Worm (Caenorhabditis elegans) whole organism, young adult: ENCODE data around the gene T04F8.2.

Experiments
- B0336.3 ChIP-seq: fragments of 200-800 bp; sonication (Bioruptor generic); IDR thresholded peaks from 2 replicates; pipeline ENCODE4 v1.3.6; 2022; ENCODE audit warnings: missing genetic modification characterization, missing compliant biosample characterization
- F37B4.10 ChIP-seq: fragments of 200-800 bp; sonication (Bioruptor generic); IDR thresholded peaks from 2 replicates; pipeline ENCODE4 v1.3.6; 2022; ENCODE audit warnings: missing genetic modification characterization, missing compliant biosample characterization
- F57C9.4 ChIP-seq: sonication (generic microtip); optimal IDR thresholded peaks from 2 replicates; lab custom pipeline; 2017; ENCODE audit warnings: mild to moderate bottlenecking, missing genetic modification characterization, missing compliant biosample characterization
- K12H6.12 ChIP-seq: fragments of 200-800 bp; sonication (Bioruptor generic); optimal IDR thresholded peaks from 2 replicates; lab custom pipeline; 2018; ENCODE audit warnings: mild to moderate bottlenecking, missing genetic modification characterization, missing compliant biosample characterization
- T07F8.4 ChIP-seq: sonication (generic microtip); optimal IDR thresholded peaks from 2 replicates; lab custom pipeline; 2016; ENCODE audit warnings: mild to moderate bottlenecking, missing genetic modification characterization, moderate library complexity, missing compliant biosample characterization
- Y53F4B.3 ChIP-seq: fragments of 200-800 bp; sonication (Bioruptor generic); IDR thresholded peaks from 2 replicates; pipeline ENCODE4 v1.3.6; 2022; ENCODE audit warnings: missing genetic modification reagents, missing genetic modification characterization, missing compliant biosample characterization
- Y67H2A.10 ChIP-seq: fragments of 200-800 bp; sonication (Bioruptor generic); conservative IDR thresholded peaks from 2 replicates; pipeline ENCODE4 v1.3.6; 2022; ENCODE audit warnings: missing genetic modification reagents, missing genetic modification characterization, missing compliant biosample characterization
- akir-1 ChIP-seq: fragments of 200-800 bp; sonication (Bioruptor generic); optimal IDR thresholded peaks from 2 replicates; lab custom pipeline; 2018; ENCODE audit warnings: mild to moderate bottlenecking, missing genetic modification characterization, moderate library complexity, missing compliant biosample characterization
- aptf-3 ChIP-seq: fragments of 200-800 bp; sonication (Bioruptor generic); IDR thresholded peaks from 2 replicates; pipeline ENCODE4 v1.3.6; 2022; ENCODE audit warnings: missing genetic modification characterization, missing compliant biosample characterization
- atf-7 ChIP-seq: sonication (generic microtip); optimal IDR thresholded peaks from 2 replicates; lab custom pipeline; 2017; ENCODE audit warnings: mild to moderate bottlenecking, missing genetic modification characterization, missing compliant biosample characterization
- athp-1 ChIP-seq: sonication (generic microtip); optimal IDR thresholded peaks from 2 replicates; lab custom pipeline; 2017; ENCODE audit warnings: mild to moderate bottlenecking, missing genetic modification characterization, missing compliant biosample characterization
- attf-5 ChIP-seq: fragments of 200-800 bp; sonication (Bioruptor generic); optimal IDR thresholded peaks from 2 replicates; lab custom pipeline; 2018; ENCODE audit warnings: mild to moderate bottlenecking, missing genetic modification characterization, missing compliant biosample characterization
- attf-6 ChIP-seq: fragments of 200-800 bp; sonication (Bioruptor generic); IDR thresholded peaks from 2 replicates; pipeline ENCODE4 v1.3.6; 2022; ENCODE audit warnings: missing genetic modification reagents, missing genetic modification characterization, missing compliant biosample characterization
- bed-1 ChIP-seq: fragments of 200-800 bp; sonication (Bioruptor generic); IDR thresholded peaks from 2 replicates; pipeline ENCODE4 v1.3.6; 2022; ENCODE audit warnings: missing genetic modification reagents, missing genetic modification characterization, missing compliant biosample characterization
- cebp-1 ChIP-seq, 2 experiments: fragments of 200-800 bp in 1 of 2; sonication (Bioruptor generic) in 1 of 2; sonication (generic microtip) in 1 of 2; IDR thresholded peaks in 1 of 2; optimal IDR thresholded peaks in 1 of 2; 2 replicates each; pipeline versions ENCODE4 v1.3.6 to Lab custom; 2017 to 2022; ENCODE audit warnings: missing compliant biosample characterization in 2 of 2, missing genetic modification characterization in 2 of 2, mild to moderate bottlenecking in 1 of 2, missing genetic modification reagents in 1 of 2, moderate library complexity in 1 of 2
- ceh-40 ChIP-seq: fragments of 200-800 bp; sonication (Bioruptor generic); IDR thresholded peaks from 2 replicates; pipeline ENCODE4 v1.3.6; 2022; ENCODE audit warnings: missing genetic modification characterization, missing compliant biosample characterization
- ceh-58 ChIP-seq: fragments of 200-800 bp; sonication (Bioruptor generic); IDR thresholded peaks from 2 replicates; pipeline ENCODE4 v1.3.6; 2022; ENCODE audit warnings: missing genetic modification characterization, missing compliant biosample characterization
- ceh-91 ChIP-seq: fragments of 200-800 bp; sonication (Bioruptor generic); IDR thresholded peaks from 2 replicates; pipeline ENCODE4 v1.3.6; 2022; ENCODE audit warnings: missing genetic modification reagents, missing genetic modification characterization, missing compliant biosample characterization
- dpff-1 ChIP-seq: sonication (generic microtip); optimal IDR thresholded peaks from 2 replicates; lab custom pipeline; 2017; ENCODE audit warnings: mild to moderate bottlenecking, missing genetic modification characterization, missing compliant biosample characterization
- egl-44 ChIP-seq: fragments of 200-800 bp; sonication (Bioruptor generic); IDR thresholded peaks from 2 replicates; pipeline ENCODE4 v1.3.6; 2022; ENCODE audit warnings: missing genetic modification reagents, missing genetic modification characterization, missing compliant biosample characterization
- ekl-4 ChIP-seq: fragments of 200-800 bp; sonication (Bioruptor generic); IDR thresholded peaks from 2 replicates; pipeline ENCODE4 v1.3.6; 2022; ENCODE audit warnings: missing genetic modification reagents, missing genetic modification characterization, missing compliant biosample characterization
- him-1 ChIP-seq: sonication (generic microtip); optimal IDR thresholded peaks from 2 replicates; lab custom pipeline; 2016; ENCODE audit warnings: missing genotype, missing genetic modification reagents, missing genetic modification characterization, missing compliant biosample characterization
- lag-1 ChIP-seq: fragments of 200-800 bp; sonication (Bioruptor generic); IDR thresholded peaks from 2 replicates; pipeline ENCODE4 v1.3.6; 2022; ENCODE audit warnings: missing genetic modification reagents, missing genetic modification characterization, missing compliant biosample characterization
- lin-35 ChIP-seq, 3 experiments: fragments of 150-350 bp in 2 of 3; sonication (generic microtip) in 1 of 3; optimal IDR thresholded peaks; 2 replicates each; lab custom pipeline; 2014 to 2018; ENCODE audit warnings: missing biosample characterization in 3 of 3, missing genetic modification characterization in 3 of 3, missing genetic modification reagents in 3 of 3
- lin-40 ChIP-seq: sonication (generic microtip); optimal IDR thresholded peaks from 2 replicates; lab custom pipeline; 2016; ENCODE audit warnings: missing genetic modification characterization, mild to moderate bottlenecking, missing compliant biosample characterization, missing genotype, missing genetic modification reagents
- lsl-1 ChIP-seq: fragments of 200-800 bp; sonication (Bioruptor generic); optimal IDR thresholded peaks from 2 replicates; lab custom pipeline; 2018; ENCODE audit warnings: mild to moderate bottlenecking, missing genetic modification characterization, moderate library complexity, missing compliant biosample characterization
- lsy-27 ChIP-seq: sonication (generic microtip); optimal IDR thresholded peaks from 2 replicates; lab custom pipeline; 2017; ENCODE audit warnings: missing genetic modification characterization, mild to moderate bottlenecking, missing compliant biosample characterization, antibody characterized with exemption, missing genotype, borderline replicate concordance; ENCODE audit not compliant: insufficient read depth
- madf-3 ChIP-seq: fragments of 200-800 bp; sonication (Bioruptor generic); IDR thresholded peaks from 2 replicates; pipeline ENCODE4 v1.3.6; 2022; ENCODE audit warnings: missing genetic modification reagents, missing genetic modification characterization, missing compliant biosample characterization
- madf-8 ChIP-seq: fragments of 200-800 bp; sonication (Bioruptor generic); conservative IDR thresholded peaks from 2 replicates; pipeline ENCODE4 v1.3.6; 2022; ENCODE audit warnings: missing genetic modification reagents, missing genetic modification characterization, missing compliant biosample characterization
- mel-28 ChIP-seq: sonication (generic microtip); optimal IDR thresholded peaks from 2 replicates; lab custom pipeline; 2016; ENCODE audit warnings: borderline replicate concordance, mild to moderate bottlenecking, missing genetic modification characterization, missing compliant biosample characterization
- mxl-1 ChIP-seq: sonication (generic microtip); optimal IDR thresholded peaks from 2 replicates; lab custom pipeline; 2016; ENCODE audit warnings: missing genetic modification characterization, missing compliant biosample characterization
- nfya-2 ChIP-seq: fragments of 200-800 bp; sonication (Bioruptor generic); IDR thresholded peaks from 2 replicates; pipeline ENCODE4 v1.3.6; 2022; ENCODE audit warnings: missing genetic modification reagents, missing genetic modification characterization, missing compliant biosample characterization
- nfyb-1 ChIP-seq: fragments of 200-800 bp; sonication (Bioruptor generic); IDR thresholded peaks from 2 replicates; pipeline ENCODE4 v1.3.6; 2022; ENCODE audit warnings: missing genetic modification reagents, missing genetic modification characterization, missing compliant biosample characterization
- nhr-27 ChIP-seq: fragments of 200-800 bp; sonication (Bioruptor generic); optimal IDR thresholded peaks from 2 replicates; lab custom pipeline; 2018; ENCODE audit warnings: mild to moderate bottlenecking, missing genetic modification characterization, moderate library complexity, missing compliant biosample characterization
- nhr-90 ChIP-seq: sonication (generic microtip); optimal IDR thresholded peaks from 2 replicates; lab custom pipeline; 2016; ENCODE audit warnings: missing genotype, mild to moderate bottlenecking, missing genetic modification characterization, missing compliant biosample characterization
- pbrm-1 ChIP-seq: fragments of 200-800 bp; sonication (Bioruptor generic); IDR thresholded peaks from 2 replicates; pipeline ENCODE4 v1.3.6; 2022; ENCODE audit warnings: missing genetic modification reagents, missing genetic modification characterization, missing compliant biosample characterization
- rcor-1 ChIP-seq: fragments of 200-800 bp; sonication (Bioruptor generic); IDR thresholded peaks from 2 replicates; pipeline ENCODE4 v1.3.6; 2022; ENCODE audit warnings: missing genetic modification reagents, missing genetic modification characterization, missing compliant biosample characterization
- rec-8 ChIP-seq, 2 experiments: sonication (generic microtip); optimal IDR thresholded peaks; 2 replicates each; lab custom pipeline; 2016; ENCODE audit warnings: mild to moderate bottlenecking in 2 of 2, missing genetic modification characterization in 2 of 2, missing genetic modification reagents in 2 of 2, missing genotype in 2 of 2, missing biosample characterization in 1 of 2, missing compliant biosample characterization in 1 of 2, moderate library complexity in 1 of 2
- sdz-38 ChIP-seq: sonication (generic microtip); optimal IDR thresholded peaks from 2 replicates; lab custom pipeline; 2016; ENCODE audit warnings: missing genotype, missing genetic modification characterization, missing compliant biosample characterization
- sea-2 ChIP-seq: fragments of 200-800 bp; sonication (Bioruptor generic); IDR thresholded peaks from 2 replicates; pipeline ENCODE4 v1.3.6; 2022; ENCODE audit warnings: missing genetic modification characterization, missing compliant biosample characterization
- snpc-4 ChIP-seq, 5 experiments: fragments of 150-350 bp in 1 of 5; sonication (generic microtip) in 4 of 5; optimal IDR thresholded peaks; 2 replicates each; lab custom pipeline; 2014 to 2018; ENCODE audit warnings: missing genetic modification characterization in 5 of 5, missing biosample characterization in 3 of 5, antibody characterized with exemption in 2 of 5, mild to moderate bottlenecking in 2 of 5, missing compliant biosample characterization in 2 of 5, missing genotype in 2 of 5, moderate library complexity in 2 of 5, missing genetic modification reagents in 1 of 5
- tlf-1 ChIP-seq: fragments of 200-800 bp; sonication (Bioruptor generic); optimal IDR thresholded peaks from 2 replicates; lab custom pipeline; 2018; ENCODE audit warnings: mild to moderate bottlenecking, missing genetic modification characterization, missing compliant biosample characterization
- unc-62 ChIP-seq: fragments of 150-350 bp; optimal IDR thresholded peaks from 2 replicates; lab custom pipeline; 2014; ENCODE audit warnings: missing biosample characterization, missing genetic modification reagents, missing genetic modification characterization
- zfh-2 ChIP-seq: fragments of 200-800 bp; sonication (Bioruptor generic); conservative IDR thresholded peaks from 2 replicates; pipeline ENCODE4 v1.3.6; 2022; ENCODE audit warnings: missing genetic modification reagents, missing genetic modification characterization, missing compliant biosample characterization
- zim-3 ChIP-seq: sonication (generic microtip); optimal IDR thresholded peaks from 2 replicates; lab custom pipeline; 2017; ENCODE audit warnings: mild to moderate bottlenecking, missing genetic modification characterization, moderate library complexity, missing compliant biosample characterization
- ztf-26 ChIP-seq: sonication (generic microtip); optimal IDR thresholded peaks from 2 replicates; lab custom pipeline; 2017; ENCODE audit warnings: missing genetic modification characterization, missing compliant biosample characterization

The T04F8.2 gene

ce11 chrX:11605766-11606490 is 50.4 kb downstream of the T04F8.2 start (continued):
- TF ChIP-seq lin-35 (GFP tag; optimal IDR thresholded peaks at IDR 0.05; lab: Kevin White, UChicago) (peak in 2 of 3 experiments; percentile 62 to 75), ekl-4 (peak; percentile 82), nfya-2 (no peak), akir-1 (GFP tag; lab: Kevin White, UChicago) (no peak), ceh-91 (GFP tag; lab: Robert Waterston, UW) (no peak), dpff-1 (peak; percentile 98), lsl-1 (GFP tag; lab: Kevin White, UChicago) (peak; percentile 17), atf-7 (tag; lab: Kevin White, UChicago) (peak; percentile 98), pbrm-1 (GFP tag; lab: Robert Waterston, UW) (peak; percentile 95), rcor-1 (no peak), ceh-40 (GFP tag; lab: Robert Waterston, UW) (no peak), snpc-4 (GFP tag; optimal IDR thresholded peaks at IDR 0.05; lab: Kevin White, UChicago) (peak; percentile 62), snpc-4 (tag; optimal IDR thresholded peaks at IDR 0.05; lab: Kevin White, UChicago) (peak in 2 of 4 experiments; percentile 81 to 82), bed-1 (GFP tag; lab: Robert Waterston, UW) (no peak), tlf-1 (peak; percentile 95), lin-40 (peak; percentile 98), lsy-27 (no peak), zim-3 (no peak), madf-8 (GFP tag; lab: Robert Waterston, UW) (no peak), attf-5 (GFP tag; lab: Kevin White, UChicago) (peak; percentile 96), nhr-27 (tag; lab: Kevin White, UChicago) (no peak), attf-6 (no peak), zfh-2 (GFP tag; lab: Robert Waterston, UW) (peak; percentile 81), cebp-1 (GFP tag; IDR thresholded peaks at IDR 0.05; lab: Robert Waterston, UW) (peak; percentile 100), cebp-1 (tag; optimal IDR thresholded peaks at IDR 0.05; lab: Kevin White, UChicago) (peak; percentile 100), F37B4.10 (GFP tag; lab: Robert Waterston, UW) (0 out of 2 replicates have a peak, but pooled peaks have one; percentile 35), mxl-1 (peak; percentile 33), rec-8 (tag; optimal IDR thresholded peaks at IDR 0.05; lab: Kevin White, UChicago) (no peak), Y67H2A.10 (GFP tag; lab: Robert Waterston, UW) (peak; percentile 78; the same call in 1 of the 2 replicates), nhr-90 (tag; lab: Kevin White, UChicago) (peak; percentile 97), mel-28 (tag; lab: Kevin White, UChicago) (peak; percentile 72), K12H6.12 (tag; lab: Kevin White, UChicago) (peak; percentile 99), egl-44 (GFP tag; lab: Robert Waterston, UW) (no peak), nfyb-1 (peak; percentile 96), Y53F4B.3 (GFP tag; lab: Robert Waterston, UW) (no peak), F57C9.4 (tag; lab: Kevin White, UChicago) (peak; percentile 77), ceh-58 (GFP tag; lab: Robert Waterston, UW) (no peak), athp-1 (tag; lab: Kevin White, UChicago) (peak; percentile 88), ztf-26 (tag; lab: Kevin White, UChicago) (peak; percentile 99), unc-62 (GFP tag; lab: Kevin White, UChicago) (no peak), sdz-38 (tag; lab: Kevin White, UChicago) (no peak), aptf-3 (GFP tag; lab: Robert Waterston, UW) (no peak), lag-1 (GFP tag; lab: Robert Waterston, UW) (no peak), madf-3 (peak; percentile 54; the same call in 1 of the 2 replicates), T07F8.4 (tag; lab: Kevin White, UChicago) (peak; percentile 23), B0336.3 (GFP tag; lab: Robert Waterston, UW) (peak; percentile 98), sea-2 (GFP tag; lab: Robert Waterston, UW) (peak; percentile 92), him-1 (no peak)
